Comparison of ENCODE assay signal across 5 worm cellular contexts in genomic region chrIV:1246762-1247436, ce11.
TF ChIP-seq lines count a peak whose summit lies in the region.

TSS of gene clec-165 (minus strand) at chrIV:1246886.
TSS of gene F38A1.11 (plus strand) at chrIV:1247386.

TF ChIP-seq in whole organism, L1 larva, 84 proteins besides CTCF, POLR2A, EP300 and RAD21:
- TF ChIP-seq fkh-4 (tag; optimal IDR thresholded peaks at IDR 0.05; lab: Kevin White, UChicago; ENCODE audit: borderline replicate concordance) (no peak), nhr-47 (tag; optimal IDR thresholded peaks at IDR 0.05; lab: Kevin White, UChicago) (no peak), sox-4 (tag; optimal IDR thresholded peaks at IDR 0.05; lab: Kevin White, UChicago) (no peak), elt-2 (tag; optimal IDR thresholded peaks at IDR 0.05; lab: Kevin White, UChicago) (peak; percentile 84), ztf-11 (tag; optimal IDR thresholded peaks at IDR 0.05; lab: Kevin White, UChicago) (no peak)

TF ChIP-seq in whole organism, L2 larva, 48 proteins besides CTCF, POLR2A, EP300 and RAD21:
- TF ChIP-seq lin-11 (tag; optimal IDR thresholded peaks at IDR 0.05; lab: Kevin White, UChicago) (no peak), nhr-237 (tag; optimal IDR thresholded peaks at IDR 0.05; lab: Kevin White, UChicago) (no peak), lin-39 (tag; optimal IDR thresholded peaks at IDR 0.05; lab: Kevin White, UChicago) (no peak), nhr-11 (tag; optimal IDR thresholded peaks at IDR 0.05; lab: Kevin White, UChicago) (no peak), nhr-23 (tag; optimal IDR thresholded peaks at IDR 0.05; lab: Kevin White, UChicago) (no peak), fos-1 (tag; optimal IDR thresholded peaks at IDR 0.05; lab: Kevin White, UChicago) (peak; percentile 15), sem-4 (tag; optimal IDR thresholded peaks at IDR 0.05; lab: Kevin White, UChicago) (no peak)

TF ChIP-seq in whole organism, L3 larva, 47 proteins besides CTCF, POLR2A, EP300 and RAD21:
- TF ChIP-seq nhr-11 (tag; optimal IDR thresholded peaks at IDR 0.05; lab: Kevin White, UChicago): no peak
- TF ChIP-seq elt-2 (tag; optimal IDR thresholded peaks at IDR 0.05; lab: Kevin White, UChicago): peak; percentile 70
- peak; percentile 34 for TF ChIP-seq pqm-1 (tag; optimal IDR thresholded peaks at IDR 0.05; lab: Kevin White, UChicago)

TF ChIP-seq in whole organism, L4 larva, 104 proteins besides CTCF, POLR2A, EP300 and RAD21:
- no peak for TF ChIP-seq madf-9 (GFP tag; conservative IDR thresholded peaks at IDR 0.05; lab: Robert Waterston, UW)
- peak; percentile 8 for TF ChIP-seq aha-1 (tag; lab: Kevin White, UChicago)
- no peak for TF ChIP-seq duxl-1 (tag; optimal IDR thresholded peaks at IDR 0.05; lab: Kevin White, UChicago; ENCODE audit: poor library complexity)
- TF ChIP-seq daf-16 (GFP tag; optimal IDR thresholded peaks at IDR 0.05; lab: Kevin White, UChicago): no peak
- peak; percentile 34 for TF ChIP-seq daf-16 (tag; optimal IDR thresholded peaks at IDR 0.05; lab: Kevin White, UChicago)
- TF ChIP-seq nhr-28 (tag; optimal IDR thresholded peaks at IDR 0.05; lab: Kevin White, UChicago): peak; percentile 27
- TF ChIP-seq dmd-6 (GFP tag; IDR thresholded peaks at IDR 0.05; lab: Robert Waterston, UW): peak; percentile 51
- TF ChIP-seq Y105C5A.15 (GFP tag; IDR thresholded peaks at IDR 0.05; lab: Robert Waterston, UW): no peak

TF ChIP-seq in whole organism, young adult, 124 proteins besides CTCF, POLR2A, EP300 and RAD21:
- TF ChIP-seq sdz-38 (tag; optimal IDR thresholded peaks at IDR 0.05; lab: Kevin White, UChicago): no peak
- TF ChIP-seq nhr-80 (tag; optimal IDR thresholded peaks at IDR 0.05; lab: Kevin White, UChicago): peak; percentile 25
- TF ChIP-seq efl-1 (GFP tag; optimal IDR thresholded peaks at IDR 0.05; lab: Kevin White, UChicago): no peak
- TF ChIP-seq ztf-6 (GFP tag; IDR thresholded peaks at IDR 0.05; lab: Robert Waterston, UW): no peak
